Fruit fly (Drosophila melanogaster): ENCODE data around the gene Pih1D1.

DNA sequence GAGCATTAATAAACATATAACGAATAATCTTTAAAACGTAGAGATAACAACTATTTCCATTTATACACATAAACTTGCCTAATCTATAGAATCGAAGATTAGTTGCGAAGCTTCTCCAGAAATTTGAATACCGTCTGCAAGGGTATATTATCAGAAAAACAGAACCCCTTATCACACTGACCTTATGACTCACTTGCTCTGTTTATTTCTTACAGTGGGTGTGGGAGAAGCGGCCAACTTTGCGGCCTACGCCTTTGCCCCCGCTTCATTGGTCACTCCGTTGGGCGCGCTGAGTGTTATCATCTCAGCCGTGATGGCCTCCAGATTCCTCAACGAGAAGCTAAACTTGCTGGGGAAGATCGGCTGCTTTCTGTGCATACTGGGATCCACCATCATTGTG, 16.3 kb downstream of the Pih1D1 start:
- TF ChIP-seq Sin3A (optimal IDR thresholded peaks at IDR 0.05) = no peak
- TF ChIP-seq Myc (optimal IDR thresholded peaks at IDR 0.05) = no peak
- no peak for TF ChIP-seq h (optimal IDR thresholded peaks at IDR 0.05)
- no peak for TF ChIP-seq psq (optimal IDR thresholded peaks at IDR 0.05)
- no peak for TF ChIP-seq insv (optimal IDR thresholded peaks at IDR 0.05)
- TF ChIP-seq ttk (optimal IDR thresholded peaks at IDR 0.05) = no peak

Measured in Kc167 (cell line).